Fruit fly (Drosophila melanogaster) whole organism, embryonic: ENCODE measurements around the gene CG14787.

Experiments
- CG10366 ChIP-seq: fragments of 200-800 bp; sonication (Bioruptor generic); IDR thresholded peaks from 2 replicates; pipeline ENCODE4 v1.3.6; 2022; ENCODE audit warnings: missing biosample characterization, missing genetic modification characterization
- CG11093 ChIP-seq: fragments of 200-800 bp; sonication (Bioruptor generic); IDR thresholded peaks from 3 replicates; pipeline ENCODE4 v1.3.6; 2022; ENCODE audit warnings: missing biosample characterization, missing genetic modification characterization
- CG11398 ChIP-seq: fragments of 200-800 bp; sonication (Bioruptor generic); optimal IDR thresholded peaks from 2 replicates; lab custom pipeline; 2016; ENCODE audit warnings: missing biosample characterization, missing genetic modification characterization
- CG12155 ChIP-seq: fragments of 200-800 bp; sonication (Bioruptor generic); optimal IDR thresholded peaks from 3 replicates; lab custom pipeline; 2016; ENCODE audit warnings: missing biosample characterization, missing genetic modification characterization
- CG12299 ChIP-seq: fragments of 200-800 bp; sonication (Bioruptor generic); optimal IDR thresholded peaks from 2 replicates; lab custom pipeline; 2018; ENCODE audit warnings: missing biosample characterization, mild to moderate bottlenecking, missing genetic modification characterization
- CG15269 ChIP-seq: fragments of 200-800 bp; sonication (Bioruptor generic); optimal IDR thresholded peaks from 2 replicates; lab custom pipeline; 2018; ENCODE audit warnings: missing biosample characterization, mild to moderate bottlenecking, missing genetic modification characterization, moderate library complexity
- CG17385 ChIP-seq: fragments of 200-800 bp; sonication (Bioruptor generic); optimal IDR thresholded peaks from 3 replicates; lab custom pipeline; 2018; ENCODE audit warnings: missing biosample characterization, mild to moderate bottlenecking, missing genetic modification characterization
- CG18619 ChIP-seq: fragments of 200-800 bp; sonication (Bioruptor generic); optimal IDR thresholded peaks from 3 replicates; lab custom pipeline; 2017; ENCODE audit warnings: missing biosample characterization, mild to moderate bottlenecking, missing genetic modification characterization
- CG32767 ChIP-seq: fragments of 200-800 bp; sonication (Bioruptor generic); IDR thresholded peaks from 2 replicates; pipeline ENCODE4 v1.3.6; 2022; ENCODE audit warnings: missing biosample characterization, missing genetic modification characterization
- CG42726 ChIP-seq: fragments of 200-800 bp; sonication (Bioruptor generic); IDR thresholded peaks from 2 replicates; pipeline ENCODE4 v1.3.6; 2022; ENCODE audit warnings: missing biosample characterization, missing genetic modification characterization; ENCODE audit not compliant: partially characterized antibody
- CG7786 ChIP-seq: fragments of 200-800 bp; sonication (Bioruptor generic); optimal IDR thresholded peaks from 2 replicates; lab custom pipeline; 2016; ENCODE audit warnings: missing biosample characterization, missing genetic modification characterization
- CG8089 ChIP-seq: fragments of 200-800 bp; sonication (Bioruptor generic); optimal IDR thresholded peaks from 3 replicates; lab custom pipeline; 2016; ENCODE audit warnings: missing biosample characterization, missing genetic modification characterization
- CG9437 ChIP-seq: fragments of 200-800 bp; sonication (Bioruptor generic); optimal IDR thresholded peaks from 2 replicates; lab custom pipeline; 2018; ENCODE audit warnings: missing biosample characterization, mild to moderate bottlenecking, missing genetic modification characterization
- CG9876 ChIP-seq: fragments of 200-800 bp; sonication (Bioruptor generic); optimal IDR thresholded peaks from 2 replicates; lab custom pipeline; 2016; ENCODE audit warnings: missing biosample characterization, missing genetic modification characterization
- E2f1 ChIP-seq: fragments of 200-800 bp; sonication (Bioruptor generic); IDR thresholded peaks from 2 replicates; pipeline ENCODE4 v1.3.6; 2022; ENCODE audit warnings: missing biosample characterization, missing genetic modification characterization
- GATAe ChIP-seq: fragments of 200-800 bp; sonication (Bioruptor generic); conservative IDR thresholded peaks from 2 replicates; pipeline ENCODE4 v1.3.6; 2022; ENCODE audit warnings: missing biosample characterization, missing genetic modification characterization
- H2.0 ChIP-seq: fragments of 200-800 bp; sonication (Bioruptor generic); IDR thresholded peaks from 2 replicates; pipeline ENCODE4 v1.3.6; 2022; ENCODE audit warnings: missing biosample characterization, missing genetic modification characterization
- HmgZ ChIP-seq: fragments of 200-800 bp; sonication (Bioruptor generic); optimal IDR thresholded peaks from 2 replicates; lab custom pipeline; 2018; ENCODE audit warnings: missing biosample characterization, mild to moderate bottlenecking, missing genetic modification characterization
- Hr3 ChIP-seq: fragments of 200-800 bp; sonication (Bioruptor generic); optimal IDR thresholded peaks from 3 replicates; lab custom pipeline; 2016; ENCODE audit warnings: missing biosample characterization, missing genetic modification characterization
- Hr78 ChIP-seq, 2 experiments: fragments of 200-800 bp in 1 of 2; fragments of >200 bp in 1 of 2; sonication (Bioruptor generic) in 1 of 2; optimal IDR thresholded peaks; 2 replicates each; lab custom pipeline; 2017 to 2019; ENCODE audit warnings: missing biosample characterization in 2 of 2, missing genetic modification characterization in 2 of 2, mild to moderate bottlenecking in 1 of 2, moderate library complexity in 1 of 2
- Lhr ChIP-seq: fragments of 200-800 bp; sonication (Bioruptor generic); optimal IDR thresholded peaks from 3 replicates; lab custom pipeline; 2017; ENCODE audit warnings: mild to moderate bottlenecking, missing biosample characterization, missing genetic modification reagents, missing genetic modification characterization
- Lpt ChIP-seq: fragments of >200 bp; optimal IDR thresholded peaks from 2 replicates; lab custom pipeline; 2018; ENCODE audit warnings: missing biosample characterization, missing genetic modification characterization
- Mrtf ChIP-seq: fragments of 200-800 bp; sonication (Bioruptor generic); IDR thresholded peaks from 3 replicates; pipeline ENCODE4 v1.3.6; 2022; ENCODE audit warnings: missing biosample characterization, missing genetic modification characterization
- Neu2 ChIP-seq: fragments of 200-800 bp; sonication (Bioruptor generic); optimal IDR thresholded peaks from 3 replicates; lab custom pipeline; 2016; ENCODE audit warnings: missing biosample characterization, missing genetic modification characterization, borderline replicate concordance
- Pdp1 ChIP-seq, 2 experiments: fragments of 200-800 bp; sonication (Bioruptor generic); optimal IDR thresholded peaks; 3 replicates each; lab custom pipeline; 2016; ENCODE audit warnings: missing biosample characterization in 2 of 2, missing genetic modification characterization in 2 of 2, mild to moderate bottlenecking in 1 of 2, moderate library complexity in 1 of 2
- Rfx ChIP-seq: fragments of 200-800 bp; sonication (Bioruptor generic); IDR thresholded peaks from 2 replicates; pipeline ENCODE4 v1.3.6; 2022; ENCODE audit warnings: missing biosample characterization, missing genetic modification characterization
- Scr ChIP-seq: fragments of 200-800 bp; sonication (Bioruptor generic); IDR thresholded peaks from 2 replicates; pipeline ENCODE4 v1.3.6; 2022; ENCODE audit warnings: missing biosample characterization, missing genetic modification characterization; ENCODE audit not compliant: partially characterized antibody
- Stat92E ChIP-seq, 3 experiments: fragments of >200 bp in 2 of 3; fragments of 200-800 bp in 1 of 3; sonication (Bioruptor generic) in 1 of 3; optimal IDR thresholded peaks; 2 replicates each; lab custom pipeline; 2017 to 2019; ENCODE audit warnings: missing biosample characterization in 3 of 3, missing genetic modification characterization in 3 of 3, mild to moderate bottlenecking in 1 of 3, moderate library complexity in 1 of 3
- TFAM ChIP-seq: fragments of 200-800 bp; sonication (Bioruptor generic); optimal IDR thresholded peaks from 2 replicates; lab custom pipeline; 2017; ENCODE audit warnings: missing biosample characterization, missing genetic modification characterization, inconsistent platforms
- abd-A ChIP-seq: fragments of 200-800 bp; sonication (Bioruptor generic); optimal IDR thresholded peaks from 3 replicates; lab custom pipeline; 2019; ENCODE audit warnings: missing biosample characterization, mild to moderate bottlenecking, missing genetic modification characterization, moderate library complexity
- ac ChIP-seq: fragments of 200-800 bp; sonication (Bioruptor generic); optimal IDR thresholded peaks from 3 replicates; lab custom pipeline; 2017; ENCODE audit warnings: missing biosample characterization, mild to moderate bottlenecking, missing genetic modification characterization
- al ChIP-seq: fragments of 200-800 bp; sonication (Bioruptor generic); IDR thresholded peaks from 2 replicates; pipeline ENCODE4 v1.3.6; 2022; ENCODE audit warnings: missing biosample characterization, missing genetic modification characterization
- ara ChIP-seq: fragments of 200-800 bp; sonication (Bioruptor generic); IDR thresholded peaks from 2 replicates; pipeline ENCODE4 v1.3.6; 2022; ENCODE audit warnings: missing biosample characterization, missing genetic modification characterization
- ato ChIP-seq: fragments of 200-800 bp; sonication (Bioruptor generic); IDR thresholded peaks from 2 replicates; pipeline ENCODE4 v1.3.6; 2022; ENCODE audit warnings: missing biosample characterization, missing genetic modification characterization; ENCODE audit not compliant: partially characterized antibody
- bbx ChIP-seq: fragments of 200-800 bp; sonication (Bioruptor generic); IDR thresholded peaks from 2 replicates; pipeline ENCODE4 v1.3.6; 2022; ENCODE audit warnings: missing biosample characterization, missing genetic modification characterization; ENCODE audit not compliant: partially characterized antibody
- da ChIP-seq: fragments of 200-800 bp; sonication (Bioruptor generic); optimal IDR thresholded peaks from 2 replicates; lab custom pipeline; 2016; ENCODE audit warnings: missing biosample characterization, missing genetic modification characterization
- knrl ChIP-seq: fragments of 200-800 bp; sonication (Bioruptor generic); IDR thresholded peaks from 3 replicates; pipeline ENCODE4 v1.3.6; 2022; ENCODE audit warnings: missing biosample characterization, missing genetic modification characterization; ENCODE audit not compliant: partially characterized antibody
- nerfin-2 ChIP-seq: fragments of 200-800 bp; sonication (Bioruptor generic); IDR thresholded peaks from 2 replicates; pipeline ENCODE4 v1.3.6; 2022; ENCODE audit warnings: missing biosample characterization, missing genetic modification characterization; ENCODE audit not compliant: partially characterized antibody
- peb ChIP-seq: fragments of 200-800 bp; sonication (Bioruptor generic); IDR thresholded peaks from 2 replicates; pipeline ENCODE4 v1.3.6; 2022; ENCODE audit warnings: missing biosample characterization, missing genetic modification characterization
- prd ChIP-seq, 3 experiments: fragments of >200 bp in 2 of 3; fragments of 200-800 bp in 1 of 3; sonication (Bioruptor generic) in 1 of 3; optimal IDR thresholded peaks in 2 of 3; IDR thresholded peaks in 1 of 3; 2 replicates in 2 of 3; 3 replicates in 1 of 3; pipeline versions ENCODE4 v1.3.6 to Lab custom; 2017 to 2022; ENCODE audit warnings: missing biosample characterization in 1 of 3, missing genetic modification characterization in 1 of 3
- pros ChIP-seq: fragments of 200-800 bp; sonication (Bioruptor generic); optimal IDR thresholded peaks from 3 replicates; lab custom pipeline; 2019; ENCODE audit warnings: missing biosample characterization, mild to moderate bottlenecking, missing genetic modification characterization, moderate library complexity
- shn ChIP-seq: fragments of 200-800 bp; sonication (Bioruptor generic); optimal IDR thresholded peaks from 3 replicates; lab custom pipeline; 2016; ENCODE audit warnings: missing biosample characterization, missing genetic modification characterization
- sim ChIP-seq: fragments of 200-800 bp; sonication (Bioruptor generic); IDR thresholded peaks from 2 replicates; pipeline ENCODE4 v1.3.6; 2022; ENCODE audit warnings: missing biosample characterization, missing genetic modification characterization
- sisA ChIP-seq: fragments of 200-800 bp; sonication (Bioruptor generic); IDR thresholded peaks from 2 replicates; pipeline ENCODE4 v1.3.6; 2022; ENCODE audit warnings: missing biosample characterization, missing genetic modification characterization
- slp2 ChIP-seq: fragments of 200-800 bp; sonication (Bioruptor generic); optimal IDR thresholded peaks from 2 replicates; lab custom pipeline; 2016; ENCODE audit warnings: missing biosample characterization, missing genetic modification characterization
- tap ChIP-seq: fragments of 200-800 bp; optimal IDR thresholded peaks from 3 replicates; lab custom pipeline; 2019; ENCODE audit warnings: missing biosample characterization, mild to moderate bottlenecking, missing genetic modification characterization, moderate library complexity
- tgo ChIP-seq: fragments of 200-800 bp; sonication (Bioruptor generic); IDR thresholded peaks from 3 replicates; pipeline ENCODE4 v1.3.6; 2022; ENCODE audit warnings: missing biosample characterization, missing genetic modification characterization
- tin ChIP-seq: fragments of 200-800 bp; sonication (Bioruptor generic); optimal IDR thresholded peaks from 3 replicates; lab custom pipeline; 2016; ENCODE audit warnings: missing biosample characterization, missing genetic modification characterization

Gene CG14787

dm6 chrX:1466505-1467381 is 5.3 kb upstream of the CG14787 start (continued):
- no peak for TF ChIP-seq tin
- no peak for TF ChIP-seq peb (GFP tag; lab: Robert Waterston, UW)
- no peak for TF ChIP-seq Mrtf
- TF ChIP-seq CG10366 = no peak
- TF ChIP-seq ato (GFP tag; lab: Robert Waterston, UW) = no peak
- no peak for TF ChIP-seq CG18619
- TF ChIP-seq knrl (GFP tag; lab: Robert Waterston, UW) = no peak
- TF ChIP-seq Hr3 (GFP tag; lab: Kevin White, UChicago) = no peak
- no peak for TF ChIP-seq CG42726 (GFP tag; lab: Robert Waterston, UW)
- peak; percentile 25; the same call in 1 of the 2 replicates for TF ChIP-seq Rfx
- TF ChIP-seq prd (optimal IDR thresholded peaks at IDR 0.05; lab: Kevin White, UChicago) = no peak
- no peak for TF ChIP-seq prd (GFP tag; IDR thresholded peaks at IDR 0.05; lab: Robert Waterston, UW)
- TF ChIP-seq nerfin-2 (GFP tag; lab: Robert Waterston, UW) = no peak
- TF ChIP-seq Neu2 = no peak
- no peak for TF ChIP-seq tgo
- no peak for TF ChIP-seq CG15269
- TF ChIP-seq CG9437 (GFP tag; lab: Kevin White, UChicago) = peak; percentile 99
- TF ChIP-seq CG17385 (GFP tag; lab: Kevin White, UChicago) = no peak
- TF ChIP-seq ac = no peak
- no peak for TF ChIP-seq al (GFP tag; lab: Robert Waterston, UW)
- peak in 1 of 2 experiments; percentile 77 for TF ChIP-seq Pdp1 (GFP tag; optimal IDR thresholded peaks at IDR 0.05; lab: Kevin White, UChicago)
- TF ChIP-seq tap = no peak
- TF ChIP-seq ara = no peak
- TF ChIP-seq pros (GFP tag; lab: Kevin White, UChicago) = no peak
- no peak for TF ChIP-seq sim (GFP tag; lab: Robert Waterston, UW)
- TF ChIP-seq Stat92E (GFP tag; optimal IDR thresholded peaks at IDR 0.05; lab: Kevin White, UChicago) = no peak
- TF ChIP-seq TFAM (GFP tag; lab: Kevin White, UChicago) = no peak
- no peak for TF ChIP-seq sisA
- no peak for TF ChIP-seq abd-A (tag; lab: Kevin White, UChicago)
- TF ChIP-seq shn (GFP tag; lab: Kevin White, UChicago) = no peak
- TF ChIP-seq CG12299 (tag; lab: Kevin White, UChicago) = no peak
- TF ChIP-seq Hr78 (GFP tag; optimal IDR thresholded peaks at IDR 0.05; lab: Kevin White, UChicago) = peak in 1 of 2 experiments; percentile 8
- no peak for TF ChIP-seq CG7786
- no peak for TF ChIP-seq CG12155
- no peak for TF ChIP-seq CG11398 (GFP tag; lab: Kevin White, UChicago)
- peak; percentile 13; the same call in 1 of the 2 replicates for TF ChIP-seq Scr (GFP tag; lab: Robert Waterston, UW)
- TF ChIP-seq GATAe (GFP tag; lab: Robert Waterston, UW) = no peak
- TF ChIP-seq slp2 (GFP tag; lab: Kevin White, UChicago) = no peak
- no peak for TF ChIP-seq CG9876 (GFP tag; lab: Kevin White, UChicago)
- no peak for TF ChIP-seq CG11093 (GFP tag; lab: Robert Waterston, UW)
- no peak for TF ChIP-seq bbx (GFP tag; lab: Robert Waterston, UW)
- TF ChIP-seq HmgZ (tag; lab: Kevin White, UChicago) = peak; percentile 30
- TF ChIP-seq CG32767 (GFP tag; lab: Robert Waterston, UW) = no peak
- TF ChIP-seq E2f1 (GFP tag; lab: Robert Waterston, UW) = no peak
- TF ChIP-seq Lpt (GFP tag; lab: Kevin White, UChicago) = no peak
- no peak for TF ChIP-seq H2.0 (GFP tag; lab: Robert Waterston, UW)
- no peak for TF ChIP-seq Lhr (GFP tag; lab: Kevin White, UChicago)
- no peak for TF ChIP-seq CG8089
- no peak for TF ChIP-seq da (GFP tag; lab: Kevin White, UChicago)
